Fruit fly (Drosophila melanogaster): ENCODE data around the gene Vha100-1.
A peak's percentile ranks its signal among the peaks of the same experiment; 100 is the strongest.

Gene Vha100-1

DNA sequence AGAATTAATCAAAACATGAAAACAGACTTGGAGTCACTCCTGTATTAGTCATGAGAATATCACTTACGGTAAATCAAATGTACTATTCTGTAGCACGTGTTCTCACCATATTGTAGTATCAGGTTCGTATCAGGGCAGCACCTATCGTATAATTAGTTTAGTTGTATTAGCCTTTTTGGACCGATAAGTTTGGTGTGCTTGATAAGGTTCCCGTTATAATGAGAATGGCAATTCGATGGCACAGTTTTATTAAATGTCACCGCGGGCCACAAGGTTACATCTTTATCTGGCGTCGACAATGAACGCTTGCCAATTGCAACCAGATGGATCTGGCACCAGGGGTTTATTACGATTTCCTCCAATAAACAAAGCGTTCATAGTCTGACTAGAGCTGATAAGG is 27.7 kb downstream of the Vha100-1 start:
- no peak for TF ChIP-seq trem (tag; optimal IDR thresholded peaks at IDR 0.05)
- TF ChIP-seq sug (tag; optimal IDR thresholded peaks at IDR 0.05) = peak; percentile 83
- TF ChIP-seq dati (GFP tag; IDR thresholded peaks at IDR 0.05) = no peak
- no peak for TF ChIP-seq CG6654 (GFP tag; optimal IDR thresholded peaks at IDR 0.05)
- no peak for TF ChIP-seq nau (GFP tag; optimal IDR thresholded peaks at IDR 0.05)
- TF ChIP-seq grn (GFP tag; optimal IDR thresholded peaks at IDR 0.05) = peak; percentile 56
- no peak for TF ChIP-seq Scr (GFP tag; IDR thresholded peaks at IDR 0.05; ENCODE audit: partially characterized antibody)
- TF ChIP-seq CG34376 (GFP tag; optimal IDR thresholded peaks at IDR 0.05) = peak; percentile 81
- peak; percentile 33 for TF ChIP-seq sd (tag; optimal IDR thresholded peaks at IDR 0.05)
- no peak for TF ChIP-seq CG5245 (GFP tag; optimal IDR thresholded peaks at IDR 0.05)
- no peak for TF ChIP-seq hth (optimal IDR thresholded peaks at IDR 0.05)
- no peak for TF ChIP-seq vnd (GFP tag; IDR thresholded peaks at IDR 0.05; ENCODE audit: partially characterized antibody)
- no peak for TF ChIP-seq CG10543 (GFP tag; optimal IDR thresholded peaks at IDR 0.05)
- no peak for TF ChIP-seq NK7.1 (GFP tag; optimal IDR thresholded peaks at IDR 0.05)
- TF ChIP-seq mirr (GFP tag; optimal IDR thresholded peaks at IDR 0.05) = peak; percentile 92
- TF ChIP-seq dimm (GFP tag; IDR thresholded peaks at IDR 0.05) = no peak
- TF ChIP-seq btn (GFP tag; optimal IDR thresholded peaks at IDR 0.05) = no peak
- no peak for TF ChIP-seq Gug (GFP tag; IDR thresholded peaks at IDR 0.05)
- TF ChIP-seq sim (GFP tag; IDR thresholded peaks at IDR 0.05) = no peak
- TF ChIP-seq exex (tag; optimal IDR thresholded peaks at IDR 0.05) = peak; percentile 92
- no peak for TF ChIP-seq Lhr (GFP tag; optimal IDR thresholded peaks at IDR 0.05)
- 0 out of 4 replicates have a peak, but pooled peaks have one; percentile 8 for TF ChIP-seq chinmo (GFP tag; IDR thresholded peaks at IDR 0.05; ENCODE audit: partially characterized antibody)
- TF ChIP-seq Jarid2 (GFP tag; optimal IDR thresholded peaks at IDR 0.05) = no peak
- peak; percentile 95 for TF ChIP-seq cwo (GFP tag; optimal IDR thresholded peaks at IDR 0.05)
- TF ChIP-seq GATAe (GFP tag; conservative IDR thresholded peaks at IDR 0.05) = peak; percentile 35; the same call in 1 of the 2 replicates

DNA sequence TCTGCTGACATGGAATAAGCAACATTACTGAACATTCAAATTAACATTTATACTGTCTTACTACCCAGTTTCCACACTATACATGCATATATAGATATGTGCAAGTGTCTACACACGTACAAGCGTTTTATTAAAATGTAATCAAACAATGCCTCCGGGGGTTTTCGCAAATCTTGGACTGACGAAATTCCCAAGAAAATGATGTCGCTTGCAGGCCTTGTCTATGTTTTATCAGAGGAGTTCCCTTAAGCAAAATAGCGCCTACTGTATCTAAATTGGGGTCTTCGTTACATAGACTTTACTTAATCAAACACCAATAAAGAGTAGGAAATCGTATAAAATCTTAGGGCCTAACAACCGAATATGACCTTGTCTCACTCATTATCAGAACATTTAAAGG is 28.6 kb downstream of the Vha100-1 start:
- TF ChIP-seq CG33557 (GFP tag; optimal IDR thresholded peaks at IDR 0.05) = no peak
- TF ChIP-seq CG7839 (tag; optimal IDR thresholded peaks at IDR 0.05) = no peak
- TF ChIP-seq sens (GFP tag) = peak; percentile 7
- TF ChIP-seq vvl (GFP tag; IDR thresholded peaks at IDR 0.05) = 0 out of 2 replicates have a peak, but pooled peaks have one; percentile 23
- no peak for TF ChIP-seq Dad (GFP tag; optimal IDR thresholded peaks at IDR 0.05)
- TF ChIP-seq CG31365 (tag; optimal IDR thresholded peaks at IDR 0.05) = no peak
- TF ChIP-seq vfl (GFP tag; optimal IDR thresholded peaks at IDR 0.05) = no peak
- no peak for TF ChIP-seq CG6813 (GFP tag; optimal IDR thresholded peaks at IDR 0.05)

DNA sequence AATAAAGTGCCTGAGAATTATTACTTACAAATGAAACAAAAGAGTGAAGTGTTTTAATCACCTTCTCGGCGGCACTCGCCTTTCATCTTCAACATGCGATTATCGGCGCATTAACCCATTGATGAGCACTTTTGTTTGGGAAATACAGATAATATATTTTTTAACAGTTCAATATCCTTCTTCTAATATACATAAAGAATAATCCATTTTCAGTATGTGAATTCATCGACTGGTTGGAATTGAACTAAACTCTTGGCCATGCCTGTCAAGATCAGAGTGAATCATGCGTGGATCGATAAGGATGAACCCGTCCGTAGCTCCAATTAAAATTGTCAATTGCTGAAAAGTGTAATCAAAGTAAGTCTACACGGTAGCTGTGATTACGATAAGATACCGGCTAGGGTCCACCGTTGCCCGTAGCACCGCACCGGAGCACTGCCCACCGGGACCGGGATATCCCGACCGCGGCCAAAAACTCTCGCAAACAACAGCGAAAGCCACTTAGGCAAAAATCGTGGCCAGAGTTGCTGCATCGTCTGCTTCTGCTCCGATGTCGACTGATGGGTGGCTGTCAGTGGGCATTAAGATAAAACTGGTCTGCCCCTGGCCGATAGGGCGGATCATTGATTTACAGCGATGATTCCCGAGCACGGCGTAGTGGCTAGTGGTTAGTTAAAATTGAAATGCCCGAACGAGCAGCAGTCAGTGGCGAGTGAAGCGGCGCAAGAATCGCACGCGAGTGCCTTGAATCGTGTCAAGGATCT is 34.1 kb downstream of the Vha100-1 start, which contains the start of gene CG11898:
Gene CG11898 (plus strand): TSS at position 714 of the 764 bp plus-strand sequence.
- TF ChIP-seq exex (tag; optimal IDR thresholded peaks at IDR 0.05) (peak; percentile 84), grn (GFP tag; optimal IDR thresholded peaks at IDR 0.05) (peak; percentile 60), kah (GFP tag; optimal IDR thresholded peaks at IDR 0.05) (no peak), CG11696 (GFP tag; IDR thresholded peaks at IDR 0.05) (peak; percentile 56), CG18599 (GFP tag; optimal IDR thresholded peaks at IDR 0.05) (peak; percentile 36), pan (optimal IDR thresholded peaks at IDR 0.05) (no peak), pan (GFP tag; optimal IDR thresholded peaks at IDR 0.05 in 1 of 2, IDR thresholded peaks at IDR 0.05 in 1 of 2) (peak in 1 of 2 experiments; percentile 26), mirr (GFP tag; optimal IDR thresholded peaks at IDR 0.05) (peak; percentile 36), CG6854 (GFP tag; optimal IDR thresholded peaks at IDR 0.05) (no peak)
